Worm (Caenorhabditis elegans) whole organism, L3 larva: ENCODE results near the gene mau-8.

Experiments
- ama-1 ChIP-seq: fragments of 150-350 bp; optimal IDR thresholded peaks from 2 replicates; lab custom pipeline; 2018
- egl-27 ChIP-seq: sonication (generic microtip); optimal IDR thresholded peaks from 4 replicates; lab custom pipeline; 2017; ENCODE audit warnings: missing biosample characterization, missing genetic modification reagents, missing genetic modification characterization
- elt-2 ChIP-seq: sonication (generic microtip); optimal IDR thresholded peaks from 2 replicates; lab custom pipeline; 2016; ENCODE audit warnings: missing genetic modification reagents, mild to moderate bottlenecking, missing genetic modification characterization, missing compliant biosample characterization
- mdl-1 ChIP-seq: fragments of 150-350 bp; optimal IDR thresholded peaks from 2 replicates; lab custom pipeline; 2014; ENCODE audit warnings: missing biosample characterization, missing genetic modification characterization
- nhr-12 ChIP-seq: fragments of 150-350 bp; optimal IDR thresholded peaks from 2 replicates; lab custom pipeline; 2014; ENCODE audit warnings: missing biosample characterization, missing genetic modification characterization
- nhr-28 ChIP-seq: fragments of 150-350 bp; optimal IDR thresholded peaks from 2 replicates; lab custom pipeline; 2014; ENCODE audit warnings: missing biosample characterization, missing genetic modification characterization
- nhr-77 ChIP-seq: fragments of 150-350 bp; optimal IDR thresholded peaks from 2 replicates; lab custom pipeline; 2014; ENCODE audit warnings: missing biosample characterization, missing genetic modification characterization
- pha-4 ChIP-seq: fragments of 150-350 bp; optimal IDR thresholded peaks from 2 replicates; lab custom pipeline; 2014; ENCODE audit warnings: missing biosample characterization, missing genetic modification reagents, missing genetic modification characterization
- skn-1 ChIP-seq: fragments of 150-350 bp; optimal IDR thresholded peaks from 2 replicates; lab custom pipeline; 2014; ENCODE audit warnings: missing biosample characterization, missing genetic modification characterization

DNA sequence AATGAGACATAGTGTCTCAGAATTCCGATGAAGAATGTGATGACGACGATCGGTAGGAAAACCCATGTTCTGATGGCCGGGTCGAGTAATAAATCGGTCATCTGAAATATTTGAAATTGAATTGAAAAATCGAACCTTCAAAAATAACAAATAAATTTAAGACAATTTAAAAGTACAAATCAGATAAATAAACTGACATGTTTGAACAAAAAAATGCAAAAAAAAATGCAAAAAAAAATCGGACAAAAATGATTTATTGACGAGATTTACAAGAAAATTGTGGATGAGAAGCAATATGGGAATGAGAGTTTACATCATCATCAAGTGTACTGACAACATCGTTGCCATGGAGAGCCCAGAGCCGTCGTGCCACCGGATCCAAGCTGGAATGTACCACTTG lies 4.0 kb downstream of the mau-8 start, which contains the start of gene emc-3:
- TF ChIP-seq egl-27 (tag; lab: Kevin White, UChicago): no peak
- no peak for TF ChIP-seq nhr-12
- no peak for TF ChIP-seq nhr-77 (tag; lab: Kevin White, UChicago)
- TF ChIP-seq ama-1 (lab: Kevin White, UChicago): no peak
- no peak for TF ChIP-seq pha-4
- no peak for TF ChIP-seq nhr-28 (tag; lab: Kevin White, UChicago)
- TF ChIP-seq skn-1 (tag; lab: Kevin White, UChicago): no peak
- no peak for TF ChIP-seq elt-2 (tag; lab: Kevin White, UChicago)
- TF ChIP-seq mdl-1 (tag; lab: Kevin White, UChicago): no peak
